Worm (Caenorhabditis elegans) whole organism, young adult: ENCODE data around the gene C10G8.3.
A peak's percentile ranks its signal among the peaks of the same experiment; 100 is the strongest.

Experiments used
- C06A6.2 ChIP-seq: fragments of 200-800 bp; sonication (Bioruptor generic); conservative IDR thresholded peaks from 2 replicates; pipeline ENCODE4 v1.3.6; 2022; ENCODE audit warnings: missing genetic modification characterization, missing compliant biosample characterization
- F52B5.7 ChIP-seq: sonication (generic microtip); optimal IDR thresholded peaks from 2 replicates; lab custom pipeline; 2016; ENCODE audit warnings: mild to moderate bottlenecking, missing genetic modification characterization, missing compliant biosample characterization
- K12H6.12 ChIP-seq: fragments of 200-800 bp; sonication (Bioruptor generic); optimal IDR thresholded peaks from 2 replicates; lab custom pipeline; 2018; ENCODE audit warnings: mild to moderate bottlenecking, missing genetic modification characterization, missing compliant biosample characterization
- T07F8.4 ChIP-seq: sonication (generic microtip); optimal IDR thresholded peaks from 2 replicates; lab custom pipeline; 2016; ENCODE audit warnings: mild to moderate bottlenecking, missing genetic modification characterization, moderate library complexity, missing compliant biosample characterization
- ZK185.1 ChIP-seq: sonication (generic microtip); optimal IDR thresholded peaks from 2 replicates; lab custom pipeline; 2016; ENCODE audit warnings: mild to moderate bottlenecking, missing genetic modification characterization, missing compliant biosample characterization; ENCODE audit not compliant: poor library complexity, severe bottlenecking
- aptf-2 ChIP-seq: fragments of 200-800 bp; sonication (Bioruptor generic); conservative IDR thresholded peaks from 2 replicates; pipeline ENCODE4 v1.3.6; 2022; ENCODE audit warnings: missing genetic modification reagents, missing genetic modification characterization, missing compliant biosample characterization
- bed-2 ChIP-seq: fragments of 200-800 bp; sonication (Bioruptor generic); IDR thresholded peaks from 2 replicates; pipeline ENCODE4 v1.3.6; 2022; ENCODE audit warnings: missing genetic modification reagents, missing genetic modification characterization, missing compliant biosample characterization
- cebp-1 ChIP-seq, 2 experiments: fragments of 200-800 bp in 1 of 2; sonication (Bioruptor generic) in 1 of 2; sonication (generic microtip) in 1 of 2; IDR thresholded peaks in 1 of 2; optimal IDR thresholded peaks in 1 of 2; 2 replicates each; pipeline versions ENCODE4 v1.3.6 to Lab custom; 2017 to 2022; ENCODE audit warnings: missing compliant biosample characterization in 2 of 2, missing genetic modification characterization in 2 of 2, mild to moderate bottlenecking in 1 of 2, missing genetic modification reagents in 1 of 2, moderate library complexity in 1 of 2
- dpff-1 ChIP-seq: sonication (generic microtip); optimal IDR thresholded peaks from 2 replicates; lab custom pipeline; 2017; ENCODE audit warnings: mild to moderate bottlenecking, missing genetic modification characterization, missing compliant biosample characterization
- ekl-4 ChIP-seq: fragments of 200-800 bp; sonication (Bioruptor generic); IDR thresholded peaks from 2 replicates; pipeline ENCODE4 v1.3.6; 2022; ENCODE audit warnings: missing genetic modification reagents, missing genetic modification characterization, missing compliant biosample characterization
- hmg-1.2 ChIP-seq: fragments of 200-800 bp; sonication (Bioruptor generic); IDR thresholded peaks from 2 replicates; pipeline ENCODE4 v1.3.6; 2022; ENCODE audit warnings: missing genetic modification reagents, missing genetic modification characterization, missing compliant biosample characterization
- hrde-1 ChIP-seq: sonication (generic microtip); optimal IDR thresholded peaks from 2 replicates; lab custom pipeline; 2016; ENCODE audit warnings: missing genetic modification characterization, mild to moderate bottlenecking, missing compliant biosample characterization, moderate library complexity, missing genotype, missing genetic modification reagents, borderline replicate concordance
- hsf-1 ChIP-seq: fragments of 200-800 bp; sonication (Bioruptor generic); IDR thresholded peaks from 2 replicates; pipeline ENCODE4 v1.3.6; 2022; ENCODE audit warnings: missing genetic modification reagents, missing genetic modification characterization, missing compliant biosample characterization
- lin-35 ChIP-seq, 3 experiments: fragments of 150-350 bp in 2 of 3; sonication (generic microtip) in 1 of 3; optimal IDR thresholded peaks; 2 replicates each; lab custom pipeline; 2014 to 2018; ENCODE audit warnings: missing biosample characterization in 3 of 3, missing genetic modification characterization in 3 of 3, missing genetic modification reagents in 3 of 3
- lin-54 ChIP-seq: fragments of 200-800 bp; sonication (Bioruptor generic); optimal IDR thresholded peaks from 2 replicates; lab custom pipeline; 2018; ENCODE audit warnings: mild to moderate bottlenecking, missing genetic modification characterization, missing compliant biosample characterization
- lsl-1 ChIP-seq: fragments of 200-800 bp; sonication (Bioruptor generic); optimal IDR thresholded peaks from 2 replicates; lab custom pipeline; 2018; ENCODE audit warnings: mild to moderate bottlenecking, missing genetic modification characterization, moderate library complexity, missing compliant biosample characterization
- madf-3 ChIP-seq: fragments of 200-800 bp; sonication (Bioruptor generic); IDR thresholded peaks from 2 replicates; pipeline ENCODE4 v1.3.6; 2022; ENCODE audit warnings: missing genetic modification reagents, missing genetic modification characterization, missing compliant biosample characterization
- mes-4 ChIP-seq: sonication (generic microtip); optimal IDR thresholded peaks from 2 replicates; lab custom pipeline; 2016; ENCODE audit warnings: missing genotype, missing genetic modification characterization, missing compliant biosample characterization
- mxl-1 ChIP-seq: sonication (generic microtip); optimal IDR thresholded peaks from 2 replicates; lab custom pipeline; 2016; ENCODE audit warnings: missing genetic modification characterization, missing compliant biosample characterization
- nhr-27 ChIP-seq: fragments of 200-800 bp; sonication (Bioruptor generic); optimal IDR thresholded peaks from 2 replicates; lab custom pipeline; 2018; ENCODE audit warnings: mild to moderate bottlenecking, missing genetic modification characterization, moderate library complexity, missing compliant biosample characterization
- nhr-80 ChIP-seq: sonication (generic microtip); optimal IDR thresholded peaks from 2 replicates; lab custom pipeline; 2016; ENCODE audit warnings: missing genetic modification characterization, missing compliant biosample characterization
- pbrm-1 ChIP-seq: fragments of 200-800 bp; sonication (Bioruptor generic); IDR thresholded peaks from 2 replicates; pipeline ENCODE4 v1.3.6; 2022; ENCODE audit warnings: missing genetic modification reagents, missing genetic modification characterization, missing compliant biosample characterization
- pha-4 ChIP-seq: fragments of 150-350 bp; sonication (generic microtip); optimal IDR thresholded peaks from 2 replicates; lab custom pipeline; 2014; ENCODE audit warnings: missing biosample characterization, missing genetic modification reagents, missing genetic modification characterization
- rcor-1 ChIP-seq: fragments of 200-800 bp; sonication (Bioruptor generic); IDR thresholded peaks from 2 replicates; pipeline ENCODE4 v1.3.6; 2022; ENCODE audit warnings: missing genetic modification reagents, missing genetic modification characterization, missing compliant biosample characterization
- repo-1 ChIP-seq: sonication (generic microtip); optimal IDR thresholded peaks from 2 replicates; lab custom pipeline; 2017; ENCODE audit warnings: mild to moderate bottlenecking, missing genetic modification characterization, missing compliant biosample characterization
- zim-3 ChIP-seq: sonication (generic microtip); optimal IDR thresholded peaks from 2 replicates; lab custom pipeline; 2017; ENCODE audit warnings: mild to moderate bottlenecking, missing genetic modification characterization, moderate library complexity, missing compliant biosample characterization
- ztf-22 ChIP-seq: fragments of 200-800 bp; sonication (Bioruptor generic); optimal IDR thresholded peaks from 2 replicates; lab custom pipeline; 2018; ENCODE audit warnings: mild to moderate bottlenecking, missing genetic modification characterization, moderate library complexity, missing compliant biosample characterization
- ztf-26 ChIP-seq: sonication (generic microtip); optimal IDR thresholded peaks from 2 replicates; lab custom pipeline; 2017; ENCODE audit warnings: missing genetic modification characterization, missing compliant biosample characterization
- ztf-28 ChIP-seq: fragments of 200-800 bp; sonication (Bioruptor generic); IDR thresholded peaks from 2 replicates; pipeline ENCODE4 v1.3.6; 2022; ENCODE audit warnings: missing genetic modification reagents, missing genetic modification characterization, missing compliant biosample characterization
- ztf-3 ChIP-seq: fragments of 200-800 bp; sonication (Bioruptor generic); optimal IDR thresholded peaks from 2 replicates; lab custom pipeline; 2018; ENCODE audit warnings: mild to moderate bottlenecking, missing genetic modification characterization, missing compliant biosample characterization

The C10G8.3 gene

ce11 chrV:5271487-5271886 is 41.1 kb upstream of the C10G8.3 start (continued):
- TF ChIP-seq bed-2 (GFP tag; lab: Robert Waterston, UW) (no peak), hrde-1 (tag; lab: Kevin White, UChicago) (no peak), K12H6.12 (tag; lab: Kevin White, UChicago) (no peak), rcor-1 (no peak), mes-4 (tag; lab: Kevin White, UChicago) (no peak), C06A6.2 (0 out of 2 replicates have a peak, but pooled peaks have one; percentile 14)

ce11 chrV:5272034-5272433 is 40.5 kb upstream of the C10G8.3 start:
- TF ChIP-seq zim-3 (tag; lab: Kevin White, UChicago), result no peak
- TF ChIP-seq mxl-1 (tag; lab: Kevin White, UChicago), result no peak
- no peak for TF ChIP-seq lin-54 (GFP tag; lab: Kevin White, UChicago)
- TF ChIP-seq ekl-4 (GFP tag; lab: Robert Waterston, UW), result no peak
- no peak for TF ChIP-seq hmg-1.2 (GFP tag; lab: Robert Waterston, UW)
- no peak for TF ChIP-seq repo-1 (tag; lab: Kevin White, UChicago)
- TF ChIP-seq lin-35 (GFP tag; optimal IDR thresholded peaks at IDR 0.05; lab: Kevin White, UChicago), result no peak
- TF ChIP-seq nhr-27, result no peak
- no peak for TF ChIP-seq T07F8.4 (tag; lab: Kevin White, UChicago)
- no peak for TF ChIP-seq dpff-1 (tag; lab: Kevin White, UChicago)
- TF ChIP-seq F52B5.7 (tag; lab: Kevin White, UChicago), result no peak
- no peak for TF ChIP-seq madf-3
- TF ChIP-seq rcor-1, result no peak
- TF ChIP-seq, all 124 proteins: peak for 0

- TF ChIP-seq ztf-26 (tag; lab: Kevin White, UChicago) (no peak), ztf-3 (GFP tag; lab: Kevin White, UChicago) (peak; percentile 34), aptf-2 (GFP tag; lab: Robert Waterston, UW) (no peak), pbrm-1 (GFP tag; lab: Robert Waterston, UW) (peak; percentile 34; the same call in 1 of the 2 replicates), ztf-22 (GFP tag; lab: Kevin White, UChicago) (peak; percentile 1), hsf-1 (GFP tag; lab: Robert Waterston, UW) (no peak)
These were observed 39.9 kb upstream of the C10G8.3 start for ce11 chrV:5272619-5273074.

ce11 chrV:5273241-5273640 is 39.3 kb upstream of the C10G8.3 start:
- peak; percentile 32 for TF ChIP-seq ZK185.1 (tag; lab: Kevin White, UChicago)
- TF ChIP-seq ztf-28 (GFP tag; lab: Robert Waterston, UW), result no peak
- peak; percentile 31; the same call in 1 of the 2 replicates for TF ChIP-seq rcor-1
- no peak for TF ChIP-seq lin-35 (GFP tag; optimal IDR thresholded peaks at IDR 0.05; lab: Kevin White, UChicago)
- peak; percentile 24 for TF ChIP-seq nhr-80 (tag; lab: Kevin White, UChicago)
- TF ChIP-seq cebp-1 (GFP tag; IDR thresholded peaks at IDR 0.05; lab: Robert Waterston, UW), result no peak
- peak; percentile 2 for TF ChIP-seq cebp-1 (tag; optimal IDR thresholded peaks at IDR 0.05; lab: Kevin White, UChicago)

- no peak for TF ChIP-seq pha-4 (tag; lab: Kevin White, UChicago)
- TF ChIP-seq lsl-1 (GFP tag; lab: Kevin White, UChicago), result peak; percentile 24
- TF ChIP-seq, all 124 proteins: peak for 1
These were observed 38.8 kb upstream of the C10G8.3 start, which contains the start of gene natc-2 for ce11 chrV:5273770-5274169. Gene natc-2, plus strand, starts transcription at chrV:5274070.
